Worm (Caenorhabditis elegans) whole organism, early embryonic: ENCODE data around the gene fkh-9.

Source experiments
- F13C5.2 ChIP-seq: sonication (generic microtip); optimal IDR thresholded peaks from 2 replicates; lab custom pipeline; 2017; ENCODE audit warnings: mild to moderate bottlenecking, missing genetic modification characterization, inconsistent platforms, missing compliant biosample characterization
- ama-1 ChIP-seq: fragments of 150-350 bp; optimal IDR thresholded peaks from 2 replicates; lab custom pipeline; 2014
- ceh-36 ChIP-seq: sonication (generic microtip); optimal IDR thresholded peaks from 2 replicates; lab custom pipeline; 2016; ENCODE audit warnings: missing genetic modification characterization, inconsistent platforms, missing compliant biosample characterization
- hmbx-1 ChIP-seq: sonication (generic microtip); optimal IDR thresholded peaks from 2 replicates; lab custom pipeline; 2016; ENCODE audit warnings: mild to moderate bottlenecking, missing genetic modification characterization, missing compliant biosample characterization
- hmg-4 ChIP-seq: fragments of 200-800 bp; sonication (Bioruptor generic); optimal IDR thresholded peaks from 2 replicates; lab custom pipeline; 2018; ENCODE audit warnings: mild to moderate bottlenecking, missing genetic modification characterization, missing compliant biosample characterization
- sea-1 ChIP-seq: fragments of 200-800 bp; sonication (Bioruptor generic); conservative IDR thresholded peaks from 2 replicates; pipeline ENCODE4 v1.3.6; 2022; ENCODE audit warnings: missing genetic modification characterization, missing compliant biosample characterization

DNA sequence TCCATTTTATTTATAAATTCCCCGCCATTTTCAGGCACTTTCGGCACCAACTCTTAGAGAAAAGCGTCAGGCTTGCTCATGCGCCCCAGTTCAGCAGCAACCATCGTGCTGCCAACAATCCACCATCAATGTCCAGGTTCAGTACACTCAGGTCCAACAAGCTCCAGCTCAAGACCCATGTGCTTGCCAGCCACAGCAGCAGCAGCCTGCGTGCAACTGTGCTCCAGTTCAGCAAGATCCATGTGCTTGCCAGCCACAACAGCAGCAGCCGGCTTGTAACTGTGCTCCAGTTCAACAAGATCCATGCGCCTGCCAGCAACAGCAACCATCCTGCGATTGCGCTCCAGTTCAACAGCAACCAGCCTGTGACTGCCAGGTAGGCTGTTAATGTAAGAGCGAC is 28.5 kb downstream of the fkh-9 start:
- TF ChIP-seq sea-1 (GFP tag; lab: Robert Waterston, UW) (no peak), ceh-36 (tag; lab: Kevin White, UChicago) (no peak), F13C5.2 (tag; lab: Kevin White, UChicago) (no peak), ama-1 (no peak), hmbx-1 (no peak), hmg-4 (GFP tag; lab: Kevin White, UChicago) (no peak)
